Worm (Caenorhabditis elegans): ENCODE measurements around the gene tbc-6.

tbc-6 gene

DNA sequence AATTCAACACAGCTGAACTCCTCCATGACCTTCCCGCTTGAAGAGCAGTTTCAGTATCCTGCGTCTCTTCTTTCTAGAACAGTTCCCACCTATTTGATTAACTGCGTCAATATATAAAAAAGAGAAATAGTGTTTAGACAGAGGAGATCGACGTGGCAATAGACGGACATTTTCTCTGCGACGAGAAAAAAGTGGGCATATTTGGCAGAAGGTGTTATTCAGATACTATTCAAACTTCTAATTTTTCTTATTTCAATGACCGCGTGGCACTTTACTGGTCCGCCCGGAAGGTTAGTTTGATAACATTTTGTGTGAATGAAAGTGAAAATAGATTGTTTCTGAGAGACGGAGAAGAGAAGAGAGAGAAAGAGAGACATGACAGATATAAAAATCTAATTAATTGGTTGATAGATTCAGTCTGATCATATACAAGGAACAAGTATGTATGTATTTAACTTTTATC is at the start of gene tbc-6:
TSS of gene tbc-6 (plus strand) at position 208 of the 463 bp plus-strand sequence.
- no peak for TF ChIP-seq unc-62 (GFP tag; optimal IDR thresholded peaks at IDR 0.05)

DNA sequence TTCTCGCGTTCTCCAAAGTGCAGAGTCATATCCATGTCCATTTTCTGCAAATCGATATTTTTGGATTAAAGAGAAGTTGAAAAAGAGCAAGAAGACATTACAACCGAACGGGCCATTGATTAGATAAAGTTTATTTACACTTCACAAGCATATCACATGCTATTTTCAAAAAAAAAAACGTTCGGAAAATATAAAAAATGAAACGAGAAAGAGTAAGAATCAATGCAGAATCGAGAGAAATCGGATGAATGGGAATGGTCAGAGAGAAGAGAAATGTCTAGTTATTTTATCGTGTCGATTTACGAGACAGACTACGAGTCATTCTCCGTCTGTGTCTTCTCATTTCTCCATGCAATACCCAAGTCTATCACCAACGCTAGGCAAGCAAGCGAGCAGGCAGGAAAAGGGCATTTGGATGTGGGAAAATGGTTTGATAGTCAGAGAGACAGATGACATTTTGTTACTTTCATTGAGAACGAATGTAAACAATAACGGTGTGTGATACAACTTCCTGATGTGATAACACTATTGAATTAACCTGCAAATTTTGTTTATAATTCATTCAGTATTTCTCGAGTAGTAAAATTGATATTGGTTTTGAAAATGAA is 47.7 kb upstream of the tbc-6 start, which contains the start of gene F31E8.4:
TSS of gene F31E8.4 (minus strand) at position 51 of the 608 bp plus-strand sequence.
- TF ChIP-seq unc-62 (GFP tag; optimal IDR thresholded peaks at IDR 0.05), result no peak

DNA sequence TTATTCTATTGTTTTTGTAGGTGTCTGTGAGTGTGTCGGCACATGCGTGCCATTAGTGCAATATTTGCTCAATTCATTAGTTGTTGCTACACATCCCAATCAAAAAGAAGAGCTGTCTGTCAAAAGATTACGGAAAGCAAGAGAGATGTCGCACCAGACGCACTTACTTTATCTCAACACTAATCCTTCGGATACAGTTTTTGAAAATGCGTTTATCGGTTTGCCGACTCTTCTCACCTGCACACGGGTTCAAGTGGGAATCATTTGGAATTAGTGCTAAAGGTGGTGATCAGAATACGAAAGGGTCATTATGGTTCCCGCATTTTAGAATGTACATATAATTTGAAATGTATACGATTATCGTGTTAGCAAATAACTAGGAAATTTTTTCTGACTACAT is 46.7 kb upstream of the tbc-6 start:
- no peak for TF ChIP-seq unc-62 (GFP tag; optimal IDR thresholded peaks at IDR 0.05)

DNA sequence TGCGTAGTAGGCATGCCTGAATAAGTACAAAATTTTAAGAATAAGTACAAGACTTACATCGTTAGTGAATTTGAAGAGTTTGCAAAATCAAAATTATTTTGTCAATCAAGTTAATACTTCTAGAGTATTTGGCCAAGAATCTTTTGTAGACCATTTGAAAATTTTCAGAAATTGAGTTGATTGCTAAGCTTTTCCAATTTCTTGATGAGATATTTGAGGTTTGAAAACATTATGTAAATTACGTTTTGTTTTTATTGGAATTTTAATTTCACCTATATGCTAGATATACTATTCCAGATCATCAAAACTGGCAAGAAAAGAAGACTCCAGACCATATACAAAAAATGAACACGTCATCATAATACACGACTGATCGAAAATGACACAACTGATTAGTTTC is 44.9 kb upstream of the tbc-6 start, which contains the start of gene tab-1:
TSS of gene tab-1 (plus strand) at position 301 of the 400 bp plus-strand sequence.
- no peak for TF ChIP-seq unc-62 (GFP tag; optimal IDR thresholded peaks at IDR 0.05)

DNA sequence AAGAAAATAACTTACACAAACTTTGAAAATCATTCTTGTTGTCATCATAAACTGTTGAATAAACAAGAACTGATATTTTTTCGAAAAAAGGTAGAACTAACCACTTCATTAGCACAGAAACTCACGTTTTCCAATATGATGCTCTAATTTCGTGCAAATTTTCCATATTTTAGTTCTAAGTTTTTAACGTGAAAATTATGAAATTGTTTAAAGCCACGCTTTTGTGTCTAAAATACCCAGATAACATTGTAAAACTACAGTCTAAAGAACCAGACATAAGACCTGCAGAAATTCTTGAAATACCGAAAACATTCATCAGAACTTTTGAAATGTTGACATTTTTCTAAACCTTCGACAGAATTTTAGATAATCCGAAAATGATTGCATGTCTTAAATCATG is 40.8 kb upstream of the tbc-6 start, which contains the start of gene F31E8.5:
TSS of gene F31E8.5 (minus strand) at position 101 of the 400 bp plus-strand sequence.
- TF ChIP-seq unc-62 (GFP tag; optimal IDR thresholded peaks at IDR 0.05), result no peak

DNA sequence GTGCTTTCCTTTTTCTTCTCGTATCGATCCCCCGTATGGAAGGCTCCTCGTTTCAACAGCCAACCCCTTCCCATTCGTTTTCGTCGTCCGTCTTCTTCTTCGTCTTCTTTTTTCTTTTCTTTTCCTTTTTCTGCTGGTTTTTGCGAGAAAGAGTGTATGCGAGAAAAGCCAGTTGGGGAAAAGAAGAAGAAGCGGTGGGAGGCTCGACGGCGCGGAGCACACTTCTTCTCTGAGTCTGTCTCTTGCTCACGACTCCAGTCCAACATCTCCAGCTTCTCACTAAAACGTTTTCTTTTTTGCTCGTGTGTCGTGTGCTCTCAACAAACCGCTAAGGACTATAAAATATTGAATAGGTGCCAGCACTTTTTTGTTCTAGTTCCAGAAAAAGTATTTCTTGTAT is 39.4 kb upstream of the tbc-6 start:
- TF ChIP-seq unc-62 (GFP tag; optimal IDR thresholded peaks at IDR 0.05), result no peak

DNA sequence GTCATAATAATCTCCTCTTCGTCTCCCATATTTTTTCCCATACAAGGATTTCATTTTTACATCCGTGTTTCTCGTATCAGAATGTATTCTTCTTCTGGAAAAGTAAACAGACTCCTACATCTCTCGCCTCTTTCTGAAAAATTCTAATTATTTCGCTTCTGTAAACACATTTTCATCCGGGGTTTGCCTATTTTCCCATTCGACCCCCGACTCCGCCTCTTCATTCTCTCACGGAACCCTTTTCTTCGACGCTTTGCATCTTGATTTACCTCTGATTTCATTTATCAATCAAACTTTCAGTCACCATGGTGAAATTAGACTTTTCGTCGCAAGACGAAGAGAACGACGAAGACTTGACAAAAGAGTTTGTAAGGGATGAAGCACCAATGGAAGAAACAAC is 37.3 kb upstream of the tbc-6 start, which contains the start of gene snt-1:
TSS of gene snt-1 (plus strand) at position 301 of the 400 bp plus-strand sequence.
- TF ChIP-seq unc-62 (GFP tag; optimal IDR thresholded peaks at IDR 0.05), result no peak

DNA sequence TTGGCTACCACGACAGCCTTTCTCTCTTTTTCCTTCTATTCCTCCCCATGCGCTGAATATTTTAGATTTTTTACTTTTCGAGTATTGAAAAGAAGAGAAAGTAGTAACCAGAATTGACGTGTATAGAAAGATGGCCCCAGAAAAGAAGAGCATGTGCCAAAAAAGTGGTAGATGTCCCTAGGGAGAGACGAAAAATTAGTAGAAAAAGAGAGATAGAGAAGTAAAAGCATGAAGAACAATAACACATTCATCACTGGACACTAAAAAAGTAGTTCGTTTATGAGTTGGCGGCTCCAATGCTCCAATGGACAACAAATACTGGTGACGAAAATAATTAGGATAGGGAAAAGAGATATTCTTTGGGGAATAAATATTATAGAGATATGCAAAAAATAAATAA is 35.4 kb upstream of the tbc-6 start:
- no peak for TF ChIP-seq unc-62 (GFP tag; optimal IDR thresholded peaks at IDR 0.05)

DNA sequence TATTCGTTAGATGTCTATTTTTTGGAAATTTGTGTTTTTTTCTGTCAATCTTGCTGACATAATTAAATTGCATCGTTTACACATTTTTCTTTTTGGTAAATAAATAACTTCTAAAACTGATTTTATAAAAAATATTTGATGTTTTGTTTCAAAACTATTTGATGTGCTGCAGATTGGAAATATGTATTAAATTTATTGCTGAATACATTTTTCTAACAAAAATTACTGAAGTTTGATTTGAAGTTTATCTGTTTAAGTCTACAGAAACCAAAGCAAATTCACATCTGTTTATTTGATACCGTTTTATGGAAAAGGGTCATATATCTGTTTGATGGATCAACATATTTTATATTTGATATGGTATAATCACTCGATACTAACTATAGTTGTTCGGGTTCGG is 31.6 kb upstream of the tbc-6 start:
- no peak for TF ChIP-seq unc-62 (GFP tag; optimal IDR thresholded peaks at IDR 0.05)

DNA sequence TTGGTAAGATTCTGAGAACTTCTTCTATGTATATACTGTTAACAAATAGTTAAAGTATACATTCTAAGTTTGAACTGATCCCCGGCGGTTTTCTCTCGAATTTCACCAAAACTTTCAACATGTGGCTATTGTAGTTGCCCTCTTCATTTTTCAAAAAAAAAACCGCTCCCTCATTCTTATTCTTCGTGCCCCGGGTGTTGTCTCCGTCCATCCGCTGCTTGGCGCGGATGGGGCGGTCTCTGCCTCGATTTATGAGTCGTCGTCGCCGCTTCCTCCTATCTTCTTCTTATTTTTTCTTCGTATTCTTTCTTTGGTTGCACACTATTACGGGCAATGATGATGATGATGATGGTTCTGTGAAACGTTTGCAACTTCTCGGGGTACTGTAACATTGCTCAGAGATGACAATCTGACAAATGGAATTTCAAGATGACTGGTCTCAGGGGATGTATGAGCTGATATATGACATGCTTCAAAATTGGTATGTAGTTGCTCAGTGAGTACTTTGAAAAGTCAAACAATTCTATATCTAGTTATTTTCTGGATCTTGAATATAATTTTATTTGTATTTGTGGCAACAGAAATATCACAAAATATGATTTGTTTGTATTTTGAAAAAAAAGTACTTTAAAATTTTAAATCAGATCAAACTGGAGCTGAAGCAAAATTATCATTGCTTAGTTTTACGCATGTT is 27.5 kb upstream of the tbc-6 start:
- TF ChIP-seq unc-62 (GFP tag; optimal IDR thresholded peaks at IDR 0.05), result no peak

DNA sequence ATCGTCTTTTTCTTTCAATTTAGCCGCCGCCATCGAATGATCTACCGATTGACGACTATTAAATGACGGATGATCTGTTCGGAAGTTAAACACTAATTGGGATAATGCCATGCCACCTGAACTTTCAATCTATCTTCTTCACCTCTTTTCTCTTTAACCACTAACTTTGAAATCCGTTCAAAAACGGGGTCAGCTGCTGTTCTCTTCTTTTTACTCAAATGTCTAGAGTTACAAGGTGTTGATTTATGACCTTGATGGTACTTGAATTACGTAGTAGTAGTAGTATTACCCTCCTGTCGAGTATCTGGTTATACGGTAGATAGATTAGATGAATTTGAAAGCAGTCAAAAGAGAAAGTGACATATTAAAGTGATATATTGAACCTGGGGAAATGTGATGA is 26.8 kb upstream of the tbc-6 start:
- TF ChIP-seq unc-62 (GFP tag; optimal IDR thresholded peaks at IDR 0.05), result no peak

DNA sequence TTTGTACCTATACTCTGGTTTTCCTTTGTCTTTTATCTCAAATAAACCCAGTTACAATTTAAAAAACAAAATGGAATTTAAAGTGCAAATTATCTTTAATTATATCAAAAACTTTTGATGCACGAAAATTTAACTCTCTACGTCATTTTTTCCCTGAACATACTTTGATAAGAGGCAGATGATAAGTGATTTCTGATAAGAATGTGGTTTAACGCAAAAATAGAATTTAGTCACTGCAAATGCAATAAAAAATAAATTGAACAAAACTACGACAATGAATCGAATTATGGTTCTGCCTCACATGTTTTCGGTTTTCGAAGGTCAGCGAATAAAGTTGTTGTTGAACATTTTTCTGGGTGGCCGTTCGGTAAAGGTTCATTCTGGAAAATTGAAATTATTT is 26.1 kb upstream of the tbc-6 start:
- no peak for TF ChIP-seq unc-62 (GFP tag; optimal IDR thresholded peaks at IDR 0.05)

DNA sequence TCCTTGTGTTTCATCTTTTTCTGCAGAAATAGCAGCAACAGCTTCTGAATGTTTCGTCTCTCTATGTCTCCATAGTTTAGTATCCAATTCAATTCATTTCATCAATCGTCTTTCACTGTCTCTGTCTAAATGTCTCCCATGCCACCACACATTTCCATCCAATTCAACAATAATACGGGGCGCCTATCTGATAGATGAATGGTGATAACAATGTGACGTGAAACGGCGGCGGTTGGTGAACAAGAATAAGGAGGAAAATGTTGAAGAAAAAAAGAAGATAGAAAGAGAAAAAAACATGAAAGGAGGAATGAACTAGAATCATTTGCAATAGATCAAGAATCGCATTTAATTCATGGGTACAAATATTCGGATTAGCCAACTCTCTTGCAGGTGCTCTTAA is 25.6 kb upstream of the tbc-6 start:
- no peak for TF ChIP-seq unc-62 (GFP tag; optimal IDR thresholded peaks at IDR 0.05)

DNA sequence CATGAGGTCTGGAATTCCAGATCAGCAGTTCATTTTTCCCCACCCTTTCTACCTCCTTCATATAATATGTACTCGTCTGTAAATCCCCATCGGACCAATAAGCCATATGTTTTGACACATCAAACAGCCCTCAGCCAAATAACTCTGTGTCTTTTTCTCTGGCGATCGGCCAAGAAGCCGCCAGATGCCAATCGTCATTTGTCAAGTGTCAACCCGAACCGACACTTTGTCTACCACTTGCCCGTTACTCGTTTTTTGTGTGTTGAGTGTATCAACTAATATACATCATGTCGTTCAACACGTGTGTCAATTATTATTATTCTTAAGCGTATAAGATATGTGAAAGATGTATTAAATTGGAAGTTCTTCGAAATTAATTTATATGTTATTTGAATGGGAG is 24.7 kb upstream of the tbc-6 start:
- TF ChIP-seq unc-62 (GFP tag; optimal IDR thresholded peaks at IDR 0.05), result no peak

DNA sequence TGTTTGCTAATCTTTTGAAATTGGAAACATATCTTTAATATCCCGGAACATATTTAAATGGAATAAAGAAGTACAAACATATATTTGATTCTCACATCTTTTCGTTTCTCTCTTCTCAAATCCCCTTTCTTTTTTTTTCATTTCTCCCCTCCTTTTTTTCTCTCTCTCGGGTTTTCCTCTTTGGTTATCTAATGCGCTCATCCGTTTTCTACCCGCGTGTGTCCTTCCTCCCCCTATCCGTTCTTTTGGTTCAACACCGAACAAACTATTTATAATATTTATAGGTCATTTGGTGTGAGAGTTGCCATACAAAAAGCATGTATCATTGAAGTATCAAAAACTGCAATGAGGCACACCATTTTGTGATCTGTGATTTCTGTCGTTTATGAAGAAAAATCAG is 24.0 kb upstream of the tbc-6 start:
- no peak for TF ChIP-seq unc-62 (GFP tag; optimal IDR thresholded peaks at IDR 0.05)

DNA sequence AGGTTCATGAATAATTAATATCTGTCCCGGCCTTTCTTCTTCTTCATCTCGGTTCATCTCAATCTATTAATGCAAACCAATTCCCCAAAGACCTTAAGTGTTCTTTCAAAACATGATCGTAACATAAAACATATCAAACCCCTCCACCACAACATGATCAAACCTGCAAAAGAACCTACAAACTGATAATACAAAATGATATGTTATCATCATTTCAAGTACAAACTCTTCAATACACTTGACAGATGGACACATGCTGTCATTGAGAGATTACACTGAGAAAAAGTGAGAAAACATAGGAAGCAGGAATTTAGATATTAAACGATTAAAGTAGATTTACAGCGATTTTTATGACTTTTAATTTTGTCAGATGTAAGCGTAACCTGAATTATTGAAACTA is 23.4 kb upstream of the tbc-6 start:
- no peak for TF ChIP-seq unc-62 (GFP tag; optimal IDR thresholded peaks at IDR 0.05)

DNA sequence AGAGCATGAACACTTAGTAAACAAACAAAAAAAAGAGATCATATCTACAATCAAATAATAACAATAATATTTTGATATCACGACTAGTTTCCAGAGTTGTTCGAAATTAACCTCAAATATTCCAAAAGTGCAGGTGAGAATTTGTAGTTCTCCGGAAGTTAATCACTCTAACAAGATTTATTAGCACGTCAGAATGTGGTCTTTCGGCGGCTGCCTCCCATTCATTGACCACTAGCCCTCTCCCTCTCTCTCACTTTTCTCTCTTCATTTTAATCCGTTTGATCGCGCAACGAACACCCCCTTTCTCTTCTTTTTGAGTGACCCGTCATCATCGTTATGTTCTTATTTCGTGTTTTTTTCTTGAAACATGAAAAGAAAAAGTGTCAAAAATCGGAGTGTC is 22.2 kb upstream of the tbc-6 start:
- TF ChIP-seq unc-62 (GFP tag; optimal IDR thresholded peaks at IDR 0.05), result no peak
